Comparison of ENCODE assay signal across 1 fruit fly cellular context in genomic region chr3R:20556281-20557113, dm6.
TF ChIP-seq lines count a peak whose summit lies in the region.

No protein-coding gene starts in this region.

TF ChIP-seq in whole organism, embryonic, 481 proteins besides CTCF, POLR2A, EP300 and RAD21 (continued from another document and continues in another):
- peak; percentile 76 for TF ChIP-seq CG15269 (tag; optimal IDR thresholded peaks at IDR 0.05; lab: Kevin White, UChicago)
- no peak for TF ChIP-seq jumu (GFP tag; optimal IDR thresholded peaks at IDR 0.05; lab: Kevin White, UChicago)
- TF ChIP-seq Ssrp (tag; optimal IDR thresholded peaks at IDR 0.05; lab: Kevin White, UChicago): peak; percentile 55
- TF ChIP-seq ap (GFP tag; IDR thresholded peaks at IDR 0.05; lab: Robert Waterston, UW): peak; percentile 66
- TF ChIP-seq CG16813 (GFP tag; IDR thresholded peaks at IDR 0.05; lab: Robert Waterston, UW; ENCODE audit: partially characterized antibody): no peak
- no peak for TF ChIP-seq kah (GFP tag; optimal IDR thresholded peaks at IDR 0.05; lab: Kevin White, UChicago)
- TF ChIP-seq CG17359 (tag; optimal IDR thresholded peaks at IDR 0.05; lab: Kevin White, UChicago): peak; percentile 64
- TF ChIP-seq Sry-β (GFP tag; optimal IDR thresholded peaks at IDR 0.05; lab: Kevin White, UChicago): no peak
- TF ChIP-seq CG10431 (GFP tag; optimal IDR thresholded peaks at IDR 0.05; lab: Kevin White, UChicago): peak; percentile 68
- TF ChIP-seq HmgD (GFP tag; optimal IDR thresholded peaks at IDR 0.05; lab: Kevin White, UChicago): no peak
- TF ChIP-seq CG16815 (GFP tag; optimal IDR thresholded peaks at IDR 0.05; lab: Kevin White, UChicago): peak; percentile 58
- TF ChIP-seq sima (GFP tag; optimal IDR thresholded peaks at IDR 0.05; lab: Kevin White, UChicago): no peak
- peak; percentile 33 for TF ChIP-seq CG12942 (GFP tag; optimal IDR thresholded peaks at IDR 0.05; lab: Kevin White, UChicago)
- peak; percentile 47; the same call in 1 of the 2 replicates for TF ChIP-seq MBD-R2 (GFP tag; IDR thresholded peaks at IDR 0.05; lab: Robert Waterston, UW)
- TF ChIP-seq Usf (GFP tag; optimal IDR thresholded peaks at IDR 0.05; lab: Kevin White, UChicago): peak; percentile 35
- no peak for TF ChIP-seq CG10274 (GFP tag; optimal IDR thresholded peaks at IDR 0.05; lab: Kevin White, UChicago)
- TF ChIP-seq CG3995 (GFP tag; optimal IDR thresholded peaks at IDR 0.05; lab: Kevin White, UChicago): peak; percentile 69
- peak; percentile 55 for TF ChIP-seq CG1602 (GFP tag; optimal IDR thresholded peaks at IDR 0.05; lab: Kevin White, UChicago)
- TF ChIP-seq CG3407 (GFP tag; optimal IDR thresholded peaks at IDR 0.05; lab: Kevin White, UChicago): no peak
- no peak for TF ChIP-seq en (GFP tag; optimal IDR thresholded peaks at IDR 0.05; lab: Kevin White, UChicago)
- TF ChIP-seq CG13894 (tag; optimal IDR thresholded peaks at IDR 0.05; lab: Kevin White, UChicago): no peak
- peak; percentile 41 for TF ChIP-seq CG17829 (tag; optimal IDR thresholded peaks at IDR 0.05; lab: Kevin White, UChicago)
- no peak for TF ChIP-seq zf30C (GFP tag; optimal IDR thresholded peaks at IDR 0.05; lab: Kevin White, UChicago)
- TF ChIP-seq Myb (GFP tag; optimal IDR thresholded peaks at IDR 0.05; lab: Kevin White, UChicago): peak; percentile 24
- TF ChIP-seq CG13424 (tag; optimal IDR thresholded peaks at IDR 0.05; lab: Kevin White, UChicago): peak; percentile 41
- peak; percentile 87 for TF ChIP-seq row (GFP tag; IDR thresholded peaks at IDR 0.05; lab: Robert Waterston, UW)
- TF ChIP-seq CG4282 (GFP tag; optimal IDR thresholded peaks at IDR 0.05; lab: Kevin White, UChicago): no peak
- TF ChIP-seq Atf6 (GFP tag; IDR thresholded peaks at IDR 0.05; lab: Robert Waterston, UW): peak; percentile 88
- no peak for TF ChIP-seq vnd (GFP tag; IDR thresholded peaks at IDR 0.05; lab: Robert Waterston, UW; ENCODE audit: partially characterized antibody)
- no peak for TF ChIP-seq CG8359 (GFP tag; optimal IDR thresholded peaks at IDR 0.05; lab: Kevin White, UChicago; ENCODE audit: borderline replicate concordance)
- TF ChIP-seq exex (tag; optimal IDR thresholded peaks at IDR 0.05; lab: Kevin White, UChicago): no peak
- TF ChIP-seq CG4820 (GFP tag; optimal IDR thresholded peaks at IDR 0.05; lab: Kevin White, UChicago): peak; percentile 57
- peak; percentile 64 for TF ChIP-seq H2.0 (GFP tag; IDR thresholded peaks at IDR 0.05; lab: Robert Waterston, UW)
- no peak for TF ChIP-seq Bgb (GFP tag; IDR thresholded peaks at IDR 0.05; lab: Robert Waterston, UW; ENCODE audit: partially characterized antibody)
- peak; percentile 43 for TF ChIP-seq org-1 (GFP tag; optimal IDR thresholded peaks at IDR 0.05; lab: Kevin White, UChicago)
- TF ChIP-seq E2f1 (GFP tag; IDR thresholded peaks at IDR 0.05; lab: Robert Waterston, UW): peak; percentile 73
- no peak for TF ChIP-seq CrebB (tag; optimal IDR thresholded peaks at IDR 0.05; lab: Kevin White, UChicago)
- TF ChIP-seq sd (tag; optimal IDR thresholded peaks at IDR 0.05; lab: Kevin White, UChicago): no peak
- TF ChIP-seq CG4404 (GFP tag; IDR thresholded peaks at IDR 0.05; lab: Robert Waterston, UW): peak; percentile 61
- no peak for TF ChIP-seq CG17568 (GFP tag; optimal IDR thresholded peaks at IDR 0.05; lab: Kevin White, UChicago)
- TF ChIP-seq CG1024 (GFP tag; IDR thresholded peaks at IDR 0.05; lab: Robert Waterston, UW): peak; percentile 11; the same call in 1 of the 2 replicates
- no peak for TF ChIP-seq TFAM (GFP tag; optimal IDR thresholded peaks at IDR 0.05; lab: Kevin White, UChicago)
- peak; percentile 55; the same call in 2 of the 3 replicates for TF ChIP-seq otp (GFP tag; IDR thresholded peaks at IDR 0.05; lab: Robert Waterston, UW)
- no peak for TF ChIP-seq CG2202 (tag; optimal IDR thresholded peaks at IDR 0.05; lab: Kevin White, UChicago)
- TF ChIP-seq CG4328 (GFP tag; optimal IDR thresholded peaks at IDR 0.05; lab: Kevin White, UChicago): no peak
- TF ChIP-seq CG14860 (GFP tag; IDR thresholded peaks at IDR 0.05; lab: Robert Waterston, UW; ENCODE audit: partially characterized antibody): no peak
- TF ChIP-seq gt (GFP tag; IDR thresholded peaks at IDR 0.05; lab: Robert Waterston, UW): 0 out of 2 replicates have a peak, but pooled peaks have one; percentile 20
- peak; percentile 65 for TF ChIP-seq CG14050 (GFP tag; IDR thresholded peaks at IDR 0.05; lab: Robert Waterston, UW)
- no peak for TF ChIP-seq CG9609 (GFP tag; optimal IDR thresholded peaks at IDR 0.05; lab: Kevin White, UChicago)
- TF ChIP-seq CG34376 (GFP tag; optimal IDR thresholded peaks at IDR 0.05; lab: Kevin White, UChicago): no peak
- no peak for TF ChIP-seq p53 (GFP tag; optimal IDR thresholded peaks at IDR 0.05; lab: Kevin White, UChicago)
- TF ChIP-seq grn (GFP tag; optimal IDR thresholded peaks at IDR 0.05; lab: Kevin White, UChicago): no peak
- peak; percentile 62 for TF ChIP-seq CG17328 (GFP tag; IDR thresholded peaks at IDR 0.05; lab: Robert Waterston, UW)
- TF ChIP-seq CG18011 (GFP tag; optimal IDR thresholded peaks at IDR 0.05; lab: Kevin White, UChicago): no peak
- no peak for TF ChIP-seq Dref (GFP tag; IDR thresholded peaks at IDR 0.05; lab: Robert Waterston, UW)
- TF ChIP-seq CG7357 (GFP tag; IDR thresholded peaks at IDR 0.05; lab: Robert Waterston, UW): peak; percentile 76
- no peak for TF ChIP-seq yki (optimal IDR thresholded peaks at IDR 0.05; lab: Kevin White, UChicago)
- TF ChIP-seq CG4854 (GFP tag; optimal IDR thresholded peaks at IDR 0.05; lab: Kevin White, UChicago): peak; percentile 33
- no peak for TF ChIP-seq caup (GFP tag; optimal IDR thresholded peaks at IDR 0.05; lab: Kevin White, UChicago; ENCODE audit: severe bottlenecking)
- no peak for TF ChIP-seq bbx (GFP tag; IDR thresholded peaks at IDR 0.05; lab: Robert Waterston, UW; ENCODE audit: partially characterized antibody)
- TF ChIP-seq bcd (GFP tag; optimal IDR thresholded peaks at IDR 0.05; lab: Kevin White, UChicago): peak; percentile 70
- TF ChIP-seq Gug (GFP tag; IDR thresholded peaks at IDR 0.05; lab: Robert Waterston, UW): peak; percentile 68; the same call in 3 of the 4 replicates
- peak; percentile 65 for TF ChIP-seq ind (GFP tag; optimal IDR thresholded peaks at IDR 0.05; lab: Kevin White, UChicago)
- no peak for TF ChIP-seq hth (optimal IDR thresholded peaks at IDR 0.05; lab: Kevin White, UChicago)
- TF ChIP-seq CG12769 (tag; optimal IDR thresholded peaks at IDR 0.05; lab: Kevin White, UChicago): no peak
- peak; percentile 74 for TF ChIP-seq Drgx (GFP tag; IDR thresholded peaks at IDR 0.05; lab: Robert Waterston, UW)
- TF ChIP-seq fu2 (GFP tag; optimal IDR thresholded peaks at IDR 0.05; lab: Kevin White, UChicago): peak; percentile 7
- peak; percentile 85 for TF ChIP-seq CG2120 (GFP tag; optimal IDR thresholded peaks at IDR 0.05; lab: Kevin White, UChicago)
- TF ChIP-seq dm (GFP tag; optimal IDR thresholded peaks at IDR 0.05; lab: Kevin White, UChicago): no peak
- peak; percentile 53 for TF ChIP-seq Dek (tag; optimal IDR thresholded peaks at IDR 0.05; lab: Kevin White, UChicago)
- no peak for TF ChIP-seq fd64A (GFP tag; optimal IDR thresholded peaks at IDR 0.05; lab: Kevin White, UChicago)
- no peak for TF ChIP-seq trem (tag; optimal IDR thresholded peaks at IDR 0.05; lab: Kevin White, UChicago)
- 0 out of 3 replicates have a peak, but pooled peaks have one; percentile 38 for TF ChIP-seq jigr1 (GFP tag; IDR thresholded peaks at IDR 0.05; lab: Robert Waterston, UW)
- peak; percentile 1 for TF ChIP-seq slp2 (GFP tag; optimal IDR thresholded peaks at IDR 0.05; lab: Kevin White, UChicago)
- no peak for TF ChIP-seq mirr (GFP tag; optimal IDR thresholded peaks at IDR 0.05; lab: Kevin White, UChicago)
- TF ChIP-seq CG14441 (GFP tag; IDR thresholded peaks at IDR 0.05; lab: Robert Waterston, UW): peak; percentile 89
- no peak for TF ChIP-seq CG12236 (GFP tag; optimal IDR thresholded peaks at IDR 0.05; lab: Kevin White, UChicago)
- TF ChIP-seq CG14014 (GFP tag; IDR thresholded peaks at IDR 0.05; lab: Robert Waterston, UW): peak; percentile 90
- TF ChIP-seq Taf1 (GFP tag; IDR thresholded peaks at IDR 0.05; lab: Robert Waterston, UW): peak; percentile 79
- peak; percentile 52 for TF ChIP-seq D19B (GFP tag; optimal IDR thresholded peaks at IDR 0.05; lab: Kevin White, UChicago)
- TF ChIP-seq CG32767 (GFP tag; IDR thresholded peaks at IDR 0.05; lab: Robert Waterston, UW): peak; percentile 56; the same call in 1 of the 2 replicates
- no peak for TF ChIP-seq Tbp (GFP tag; optimal IDR thresholded peaks at IDR 0.05; lab: Kevin White, UChicago)
- TF ChIP-seq Hsf (GFP tag; optimal IDR thresholded peaks at IDR 0.05; lab: Kevin White, UChicago): peak; percentile 54
- TF ChIP-seq CG34422 (GFP tag; IDR thresholded peaks at IDR 0.05; lab: Robert Waterston, UW): peak; percentile 78
- no peak for TF ChIP-seq hbn (GFP tag; IDR thresholded peaks at IDR 0.05; lab: Robert Waterston, UW; ENCODE audit: partially characterized antibody)
- no peak for TF ChIP-seq dati (GFP tag; IDR thresholded peaks at IDR 0.05; lab: Robert Waterston, UW)
- no peak for TF ChIP-seq Nf-YC (tag; optimal IDR thresholded peaks at IDR 0.05; lab: Kevin White, UChicago)
- peak; percentile 88 for TF ChIP-seq Ptx1 (GFP tag; IDR thresholded peaks at IDR 0.05; lab: Robert Waterston, UW)
- TF ChIP-seq fd3F (GFP tag; optimal IDR thresholded peaks at IDR 0.05; lab: Kevin White, UChicago): peak; percentile 56
- peak; percentile 43; the same call in 1 of the 2 replicates for TF ChIP-seq bowl (GFP tag; IDR thresholded peaks at IDR 0.05; lab: Robert Waterston, UW)
- peak; percentile 73 for TF ChIP-seq Dip3 (GFP tag; optimal IDR thresholded peaks at IDR 0.05; lab: Kevin White, UChicago)
- TF ChIP-seq CG10147 (GFP tag; optimal IDR thresholded peaks at IDR 0.05; lab: Kevin White, UChicago): no peak
- TF ChIP-seq rib (GFP tag; IDR thresholded peaks at IDR 0.05; lab: Robert Waterston, UW): peak; percentile 73
- no peak for TF ChIP-seq CG3065 (GFP tag; optimal IDR thresholded peaks at IDR 0.05; lab: Kevin White, UChicago)
- TF ChIP-seq CG10654 (GFP tag; optimal IDR thresholded peaks at IDR 0.05; lab: Kevin White, UChicago): no peak
- TF ChIP-seq dimm (GFP tag; IDR thresholded peaks at IDR 0.05; lab: Robert Waterston, UW): peak; percentile 67
- peak; percentile 61 for TF ChIP-seq tio (GFP tag; optimal IDR thresholded peaks at IDR 0.05; lab: Kevin White, UChicago)
- TF ChIP-seq CG11696 (GFP tag; IDR thresholded peaks at IDR 0.05; lab: Robert Waterston, UW): peak; percentile 11; the same call in 1 of the 2 replicates
- TF ChIP-seq CG6272 (GFP tag; IDR thresholded peaks at IDR 0.05; lab: Robert Waterston, UW): peak; percentile 80
- TF ChIP-seq CG12155 (GFP tag; optimal IDR thresholded peaks at IDR 0.05; lab: Kevin White, UChicago): peak; percentile 54
- no peak for TF ChIP-seq CG8944 (GFP tag; optimal IDR thresholded peaks at IDR 0.05; lab: Kevin White, UChicago)
- peak; percentile 68 for TF ChIP-seq danr (GFP tag; IDR thresholded peaks at IDR 0.05; lab: Robert Waterston, UW)
- no peak; the same call in 2 of the 3 replicates for TF ChIP-seq z (GFP tag; IDR thresholded peaks at IDR 0.05; lab: Robert Waterston, UW)
- no peak for TF ChIP-seq Side (GFP tag; optimal IDR thresholded peaks at IDR 0.05; lab: Kevin White, UChicago)
- TF ChIP-seq CG8290 (GFP tag; optimal IDR thresholded peaks at IDR 0.05; lab: Kevin White, UChicago): no peak
- no peak for TF ChIP-seq CG8290 (tag; optimal IDR thresholded peaks at IDR 0.05; lab: Kevin White, UChicago)
- TF ChIP-seq grau (tag; optimal IDR thresholded peaks at IDR 0.05; lab: Kevin White, UChicago): peak; percentile 94
- no peak for TF ChIP-seq tna (GFP tag; IDR thresholded peaks at IDR 0.05; lab: Robert Waterston, UW; ENCODE audit: partially characterized antibody)
- no peak for TF ChIP-seq stwl (tag; optimal IDR thresholded peaks at IDR 0.05; lab: Kevin White, UChicago)
- TF ChIP-seq Oli (tag; optimal IDR thresholded peaks at IDR 0.05; lab: Kevin White, UChicago): peak; percentile 78
- TF ChIP-seq CG13624 (GFP tag; optimal IDR thresholded peaks at IDR 0.05; lab: Kevin White, UChicago): peak; percentile 54
- no peak for TF ChIP-seq ash1 (GFP tag; optimal IDR thresholded peaks at IDR 0.05; lab: Kevin White, UChicago)
- TF ChIP-seq MTF-1 (GFP tag; optimal IDR thresholded peaks at IDR 0.05; lab: Kevin White, UChicago; ENCODE audit: borderline replicate concordance): no peak
- no peak for TF ChIP-seq gcm (GFP tag; optimal IDR thresholded peaks at IDR 0.05; lab: Kevin White, UChicago)
- TF ChIP-seq CG18599 (GFP tag; optimal IDR thresholded peaks at IDR 0.05; lab: Kevin White, UChicago): peak; percentile 55
- peak; percentile 40 for TF ChIP-seq D19A (tag; optimal IDR thresholded peaks at IDR 0.05; lab: Kevin White, UChicago)
- TF ChIP-seq CG6813 (GFP tag; optimal IDR thresholded peaks at IDR 0.05; lab: Kevin White, UChicago): peak; percentile 46
- TF ChIP-seq Kr (GFP tag; optimal IDR thresholded peaks at IDR 0.05; lab: Kevin White, UChicago): no peak
- TF ChIP-seq Dip2 (GFP tag; IDR thresholded peaks at IDR 0.05; lab: Robert Waterston, UW): no peak; the same call in 1 of the 2 replicates
- TF ChIP-seq CG15011 (GFP tag; optimal IDR thresholded peaks at IDR 0.05; lab: Kevin White, UChicago): peak; percentile 55
- TF ChIP-seq lmd (GFP tag; IDR thresholded peaks at IDR 0.05; lab: Robert Waterston, UW): peak; percentile 84
- peak; percentile 71 for TF ChIP-seq CG2712 (tag; optimal IDR thresholded peaks at IDR 0.05; lab: Kevin White, UChicago)
- no peak for TF ChIP-seq CG15073 (GFP tag; optimal IDR thresholded peaks at IDR 0.05; lab: Kevin White, UChicago)
- TF ChIP-seq Sin3A (optimal IDR thresholded peaks at IDR 0.05; lab: Kevin White, UChicago): no peak
- peak; percentile 52; the same call in 1 of the 2 replicates for TF ChIP-seq vvl (GFP tag; IDR thresholded peaks at IDR 0.05; lab: Robert Waterston, UW)
- peak; percentile 46; the same call in 1 of the 2 replicates for TF ChIP-seq CG17612 (GFP tag; IDR thresholded peaks at IDR 0.05; lab: Robert Waterston, UW)
- peak; percentile 61 for TF ChIP-seq wdn (GFP tag; IDR thresholded peaks at IDR 0.05; lab: Robert Waterston, UW)
- TF ChIP-seq lov (optimal IDR thresholded peaks at IDR 0.05; lab: Kevin White, UChicago): no peak
- no peak for TF ChIP-seq lov (GFP tag; IDR thresholded peaks at IDR 0.05; lab: Robert Waterston, UW)
- no peak for TF ChIP-seq Hr39 (optimal IDR thresholded peaks at IDR 0.05; lab: Kevin White, UChicago)
- TF ChIP-seq Sox100B (GFP tag; optimal IDR thresholded peaks at IDR 0.05; lab: Kevin White, UChicago): peak; percentile 59
- no peak for TF ChIP-seq Vsx1 (GFP tag; optimal IDR thresholded peaks at IDR 0.05; lab: Kevin White, UChicago)
- no peak for TF ChIP-seq Lim3 (GFP tag; IDR thresholded peaks at IDR 0.05; lab: Robert Waterston, UW)
